Fruit fly (Drosophila melanogaster): Measurements from ENCODE around the gene Ho.

Ho gene

dm6 chr3R:11650105-11651039, 29.2 kb upstream of the Ho start, which contains the start of the genes Csk and Elp1 (continued):
- TF ChIP-seq CG17385 (GFP tag; optimal IDR thresholded peaks at IDR 0.05) = peak; percentile 45
- TF ChIP-seq CG31365 (tag; optimal IDR thresholded peaks at IDR 0.05) = no peak
- TF ChIP-seq abd-A (tag; optimal IDR thresholded peaks at IDR 0.05) = peak; percentile 25
- peak; percentile 26 for TF ChIP-seq HHEX (GFP tag; optimal IDR thresholded peaks at IDR 0.05)
- no peak for TF ChIP-seq gt (GFP tag; IDR thresholded peaks at IDR 0.05)
- TF ChIP-seq CG14014 (GFP tag; IDR thresholded peaks at IDR 0.05) = peak; percentile 46; the same call in 1 of the 2 replicates
- peak; percentile 30; the same call in 1 of the 2 replicates for TF ChIP-seq Dref (GFP tag; IDR thresholded peaks at IDR 0.05)
- no peak for TF ChIP-seq jumu (GFP tag; optimal IDR thresholded peaks at IDR 0.05)
- TF ChIP-seq CG13624 (GFP tag; optimal IDR thresholded peaks at IDR 0.05) = peak; percentile 8
- TF ChIP-seq pnt (GFP tag; optimal IDR thresholded peaks at IDR 0.05) = no peak
- TF ChIP-seq jing (GFP tag; optimal IDR thresholded peaks at IDR 0.05) = no peak
- TF ChIP-seq ase (GFP tag; IDR thresholded peaks at IDR 0.05) = 0 out of 3 replicates have a peak, but pooled peaks have one; percentile 31
- no peak for TF ChIP-seq cas (GFP tag; IDR thresholded peaks at IDR 0.05)
- peak; percentile 58; the same call in 1 of the 3 replicates for TF ChIP-seq ken (GFP tag; IDR thresholded peaks at IDR 0.05)
- peak; percentile 47 for TF ChIP-seq CG13296 (GFP tag; optimal IDR thresholded peaks at IDR 0.05)
- TF ChIP-seq maf-S (GFP tag; optimal IDR thresholded peaks at IDR 0.05) = no peak
- peak; percentile 54 for TF ChIP-seq Meics (GFP tag; optimal IDR thresholded peaks at IDR 0.05)
- TF ChIP-seq PHDP (tag; optimal IDR thresholded peaks at IDR 0.05) = peak; percentile 52
- no peak for TF ChIP-seq CG7745 (tag; optimal IDR thresholded peaks at IDR 0.05)
- TF ChIP-seq dan (GFP tag; IDR thresholded peaks at IDR 0.05) = no peak
- TF ChIP-seq CG7357 (GFP tag; IDR thresholded peaks at IDR 0.05) = 0 out of 3 replicates have a peak, but pooled peaks have one; percentile 31
- TF ChIP-seq HLH4C (GFP tag; IDR thresholded peaks at IDR 0.05; ENCODE audit: partially characterized antibody) = no peak
- TF ChIP-seq aop (GFP tag; IDR thresholded peaks at IDR 0.05) = no peak
- no peak for TF ChIP-seq CG34224 (GFP tag; IDR thresholded peaks at IDR 0.05; ENCODE audit: partially characterized antibody)
- TF ChIP-seq grau (tag; optimal IDR thresholded peaks at IDR 0.05) = peak; percentile 69
- no peak for TF ChIP-seq E2f1 (GFP tag; IDR thresholded peaks at IDR 0.05)
- TF ChIP-seq gfzf (GFP tag; optimal IDR thresholded peaks at IDR 0.05) = peak; percentile 82
- peak; percentile 14 for TF ChIP-seq CG1792 (GFP tag; optimal IDR thresholded peaks at IDR 0.05)
- no peak for TF ChIP-seq Six4 (GFP tag; optimal IDR thresholded peaks at IDR 0.05)
- no peak for TF ChIP-seq Rx (GFP tag; IDR thresholded peaks at IDR 0.05)
- peak; percentile 56; the same call in 1 of the 2 replicates for TF ChIP-seq NFAT (GFP tag; IDR thresholded peaks at IDR 0.05)
- TF ChIP-seq CG4617 (GFP tag; optimal IDR thresholded peaks at IDR 0.05; ENCODE audit: borderline replicate concordance) = peak; percentile 79
- TF ChIP-seq CG2875 (GFP tag; optimal IDR thresholded peaks at IDR 0.05) = no peak
- peak; percentile 61 for TF ChIP-seq vvl (GFP tag; IDR thresholded peaks at IDR 0.05)
- no peak for TF ChIP-seq CG10959 (GFP tag; IDR thresholded peaks at IDR 0.05)
- peak; percentile 68 for TF ChIP-seq CG2712 (tag; optimal IDR thresholded peaks at IDR 0.05)
- TF ChIP-seq Asciz (GFP tag; optimal IDR thresholded peaks at IDR 0.05) = no peak
- TF ChIP-seq ro (GFP tag; IDR thresholded peaks at IDR 0.05) = no peak
- no peak for TF ChIP-seq CG12071 (GFP tag; optimal IDR thresholded peaks at IDR 0.05)
- TF ChIP-seq kni (GFP tag; optimal IDR thresholded peaks at IDR 0.05) = peak; percentile 39
- TF ChIP-seq CG4707 (GFP tag; optimal IDR thresholded peaks at IDR 0.05) = no peak
- TF ChIP-seq Neu2 (GFP tag; optimal IDR thresholded peaks at IDR 0.05; ENCODE audit: borderline replicate concordance) = no peak
- peak; percentile 19 for TF ChIP-seq fd3F (GFP tag; optimal IDR thresholded peaks at IDR 0.05)
- no peak for TF ChIP-seq Doc3 (GFP tag; IDR thresholded peaks at IDR 0.05; ENCODE audit: partially characterized antibody)
- TF ChIP-seq CG1233 (GFP tag; optimal IDR thresholded peaks at IDR 0.05) = peak; percentile 53
- TF ChIP-seq ac (GFP tag; optimal IDR thresholded peaks at IDR 0.05) = no peak
- TF ChIP-seq H2.0 (GFP tag; IDR thresholded peaks at IDR 0.05) = 0 out of 2 replicates have a peak, but pooled peaks have one; percentile 17
- peak; percentile 68 for TF ChIP-seq CG15696 (tag; optimal IDR thresholded peaks at IDR 0.05)
